Fruit fly (Drosophila melanogaster): ENCODE data around the gene CG11951.

The CG11951 gene

dm6 chr3R:29198299-29198698 is 40.2 kb downstream of the CG11951 start:
- TF ChIP-seq gl (tag; optimal IDR thresholded peaks at IDR 0.05) (no peak), CG8159 (tag; optimal IDR thresholded peaks at IDR 0.05) (no peak), Ets98B (GFP tag; IDR thresholded peaks at IDR 0.05) (no peak), CG9948 (tag; optimal IDR thresholded peaks at IDR 0.05) (no peak), rn (GFP tag; IDR thresholded peaks at IDR 0.05) (no peak), CG4496 (GFP tag; IDR thresholded peaks at IDR 0.05) (no peak), CG15710 (tag; optimal IDR thresholded peaks at IDR 0.05) (no peak), Pif1A (GFP tag; optimal IDR thresholded peaks at IDR 0.05) (no peak), CG17806 (tag; optimal IDR thresholded peaks at IDR 0.05) (no peak), CG12605 (GFP tag; IDR thresholded peaks at IDR 0.05) (no peak), CG10348 (GFP tag; IDR thresholded peaks at IDR 0.05) (no peak)

- TF ChIP-seq CG34367 (tag; optimal IDR thresholded peaks at IDR 0.05) (no peak), EcR (GFP tag; optimal IDR thresholded peaks at IDR 0.05) (no peak), CG32121 (GFP tag; IDR thresholded peaks at IDR 0.05) (0 out of 2 replicates have a peak, but pooled peaks have one; percentile 21), CG14655 (GFP tag; optimal IDR thresholded peaks at IDR 0.05) (peak; percentile 30)
These were observed 41.4 kb downstream of the CG11951 start, which contains the start of gene CG14515 for dm6 chr3R:29196967-29197611. TSS of gene CG14515 (plus strand) at chr3R:29197556.

- no peak for TF ChIP-seq CG12605 (GFP tag; IDR thresholded peaks at IDR 0.05)
- TF ChIP-seq fd96Ca (GFP tag; IDR thresholded peaks at IDR 0.05): no peak
- TF ChIP-seq CG15710 (tag; optimal IDR thresholded peaks at IDR 0.05): no peak
- no peak for TF ChIP-seq Ets98B (GFP tag; IDR thresholded peaks at IDR 0.05)
- TF ChIP-seq D1 (tag; optimal IDR thresholded peaks at IDR 0.05): no peak
- no peak for TF ChIP-seq CG8301 (tag; optimal IDR thresholded peaks at IDR 0.05)
- TF ChIP-seq Snoo (tag; optimal IDR thresholded peaks at IDR 0.05): no peak
- no peak for TF ChIP-seq CG14655 (GFP tag; optimal IDR thresholded peaks at IDR 0.05)
- TF ChIP-seq CG32121 (GFP tag; IDR thresholded peaks at IDR 0.05): no peak
These were observed 43.6 kb downstream of the CG11951 start, which contains the start of gene jus for dm6 chr3R:29194957-29195356. TSS of gene jus (minus strand) at chr3R:29194994.

dm6 chr3R:29190984-29191383 is 47.5 kb downstream of the CG11951 start:
- TF ChIP-seq CG4496 (GFP tag; IDR thresholded peaks at IDR 0.05): 0 out of 3 replicates have a peak, but pooled peaks have one; percentile 14
- no peak for TF ChIP-seq CG14655 (GFP tag; optimal IDR thresholded peaks at IDR 0.05)
